Fruit fly (Drosophila melanogaster) whole organism, embryonic: ENCODE measurements around the gene mRpS31.

Experiments used
- Aef1 ChIP-seq: fragments of 200-800 bp; sonication (Bioruptor generic); IDR thresholded peaks from 3 replicates; pipeline ENCODE4 v1.3.6; 2022; ENCODE audit warnings: missing biosample characterization, missing genetic modification characterization
- BEAF-32 ChIP-seq: fragments of 200-800 bp; sonication (Bioruptor generic); optimal IDR thresholded peaks from 3 replicates; lab custom pipeline; 2017; ENCODE audit warnings: missing biosample characterization, missing genetic modification characterization, mild to moderate bottlenecking, moderate library complexity, missing genetic modification reagents
- C15 ChIP-seq: fragments of 200-800 bp; sonication (Bioruptor generic); IDR thresholded peaks from 3 replicates; pipeline ENCODE4 v1.3.6; 2022; ENCODE audit warnings: missing biosample characterization, missing genetic modification characterization
- CG10147 ChIP-seq: fragments of 200-800 bp; sonication (Bioruptor generic); optimal IDR thresholded peaks from 2 replicates; lab custom pipeline; 2019; ENCODE audit warnings: missing biosample characterization, mild to moderate bottlenecking, missing genetic modification characterization, moderate library complexity
- CG12744 ChIP-seq: fragments of 200-800 bp; sonication (Bioruptor generic); optimal IDR thresholded peaks from 2 replicates; lab custom pipeline; 2016; ENCODE audit warnings: missing biosample characterization, missing genetic modification characterization
- CG13287 ChIP-seq: fragments of 200-800 bp; sonication (Bioruptor generic); IDR thresholded peaks from 2 replicates; pipeline ENCODE4 v1.3.6; 2022; ENCODE audit warnings: missing biosample characterization, missing genetic modification characterization; ENCODE audit not compliant: partially characterized antibody
- CG14014 ChIP-seq: fragments of 200-800 bp; sonication (Bioruptor generic); IDR thresholded peaks from 2 replicates; pipeline ENCODE4 v1.3.6; 2022; ENCODE audit warnings: missing biosample characterization, missing genetic modification characterization
- CG15073 ChIP-seq: fragments of 200-800 bp; sonication (Bioruptor generic); optimal IDR thresholded peaks from 2 replicates; lab custom pipeline; 2016; ENCODE audit warnings: missing biosample characterization, missing genetic modification characterization
- CG18619 ChIP-seq: fragments of 200-800 bp; sonication (Bioruptor generic); optimal IDR thresholded peaks from 3 replicates; lab custom pipeline; 2017; ENCODE audit warnings: missing biosample characterization, mild to moderate bottlenecking, missing genetic modification characterization
- CG2129 ChIP-seq: fragments of 200-800 bp; sonication (Bioruptor generic); IDR thresholded peaks from 2 replicates; pipeline ENCODE4 v1.3.6; 2022; ENCODE audit warnings: missing biosample characterization, missing genetic modification characterization; ENCODE audit not compliant: partially characterized antibody
- CG30020 ChIP-seq: fragments of 200-800 bp; optimal IDR thresholded peaks from 2 replicates; lab custom pipeline; 2019; ENCODE audit warnings: missing biosample characterization, mild to moderate bottlenecking, missing genetic modification characterization, moderate library complexity
- CG31365 ChIP-seq: fragments of 200-800 bp; sonication (Bioruptor generic); optimal IDR thresholded peaks from 2 replicates; lab custom pipeline; 2018; ENCODE audit warnings: missing biosample characterization, mild to moderate bottlenecking, missing genetic modification characterization
- CG32772 ChIP-seq: fragments of 200-800 bp; sonication (Bioruptor generic); IDR thresholded peaks from 2 replicates; pipeline ENCODE4 v1.3.6; 2022; ENCODE audit warnings: missing biosample characterization, missing genetic modification characterization
- CG33213 ChIP-seq: fragments of 200-800 bp; sonication (Bioruptor generic); optimal IDR thresholded peaks from 3 replicates; lab custom pipeline; 2016; ENCODE audit warnings: missing biosample characterization, missing genetic modification characterization
- CG5245 ChIP-seq: fragments of 200-800 bp; sonication (Bioruptor generic); optimal IDR thresholded peaks from 3 replicates; lab custom pipeline; 2016; ENCODE audit warnings: missing biosample characterization, missing genetic modification characterization
- CG6791 ChIP-seq: fragments of 200-800 bp; sonication (Bioruptor generic); IDR thresholded peaks from 3 replicates; pipeline ENCODE4 v1.3.6; 2022; ENCODE audit warnings: missing biosample characterization, missing genetic modification characterization; ENCODE audit not compliant: partially characterized antibody
- CG7271 ChIP-seq: fragments of 200-800 bp; sonication (Bioruptor generic); optimal IDR thresholded peaks from 2 replicates; lab custom pipeline; 2018; ENCODE audit warnings: missing biosample characterization, mild to moderate bottlenecking, missing genetic modification characterization, moderate library complexity
- CG7987 ChIP-seq: fragments of 200-800 bp; sonication (Bioruptor generic); optimal IDR thresholded peaks from 2 replicates; lab custom pipeline; 2018; ENCODE audit warnings: missing biosample characterization, mild to moderate bottlenecking, missing genetic modification characterization, moderate library complexity
- CG8089 ChIP-seq: fragments of 200-800 bp; sonication (Bioruptor generic); optimal IDR thresholded peaks from 3 replicates; lab custom pipeline; 2016; ENCODE audit warnings: missing biosample characterization, missing genetic modification characterization
- CG8388 ChIP-seq: fragments of 200-800 bp; sonication (Bioruptor generic); optimal IDR thresholded peaks from 2 replicates; lab custom pipeline; 2019; ENCODE audit warnings: missing biosample characterization, mild to moderate bottlenecking, missing genetic modification characterization, moderate library complexity
- CG8944 ChIP-seq: fragments of 200-800 bp; sonication (Bioruptor generic); optimal IDR thresholded peaks from 3 replicates; lab custom pipeline; 2016; ENCODE audit warnings: missing biosample characterization, missing genetic modification characterization
- CHES-1-like ChIP-seq: fragments of 200-800 bp; sonication (Bioruptor generic); optimal IDR thresholded peaks from 2 replicates; lab custom pipeline; 2016; ENCODE audit warnings: missing biosample characterization, missing genetic modification characterization
- Dref ChIP-seq: fragments of 200-800 bp; sonication (Bioruptor generic); IDR thresholded peaks from 2 replicates; pipeline ENCODE4 v1.3.6; 2022; ENCODE audit warnings: missing biosample characterization, missing genetic modification characterization
- Drgx ChIP-seq: fragments of 200-800 bp; sonication (Bioruptor generic); IDR thresholded peaks from 2 replicates; pipeline ENCODE4 v1.3.6; 2022; ENCODE audit warnings: missing biosample characterization, missing genetic modification characterization
- E2f2 ChIP-seq: fragments of 200-800 bp; sonication (Bioruptor generic); IDR thresholded peaks from 2 replicates; pipeline ENCODE4 v1.3.6; 2022; ENCODE audit warnings: missing biosample characterization, missing genetic modification characterization
- ERR ChIP-seq: fragments of 200-800 bp; sonication (Bioruptor generic); optimal IDR thresholded peaks from 2 replicates; lab custom pipeline; 2016; ENCODE audit warnings: missing biosample characterization, missing genetic modification characterization
- Gsc ChIP-seq: fragments of 200-800 bp; sonication (Bioruptor generic); IDR thresholded peaks from 2 replicates; pipeline ENCODE4 v1.3.6; 2022; ENCODE audit warnings: missing biosample characterization, missing genetic modification characterization
- H15 ChIP-seq: fragments of 200-800 bp; sonication (Bioruptor generic); IDR thresholded peaks from 3 replicates; pipeline ENCODE4 v1.3.6; 2022; ENCODE audit warnings: missing biosample characterization, missing genetic modification characterization
- Hey ChIP-seq: fragments of 200-800 bp; sonication (Bioruptor generic); optimal IDR thresholded peaks from 3 replicates; lab custom pipeline; 2018; ENCODE audit warnings: missing biosample characterization, mild to moderate bottlenecking, missing genetic modification characterization
- Hr78 ChIP-seq, 2 experiments: fragments of 200-800 bp in 1 of 2; fragments of >200 bp in 1 of 2; sonication (Bioruptor generic) in 1 of 2; optimal IDR thresholded peaks; 2 replicates each; lab custom pipeline; 2017 to 2019; ENCODE audit warnings: missing biosample characterization in 2 of 2, missing genetic modification characterization in 2 of 2, mild to moderate bottlenecking in 1 of 2, moderate library complexity in 1 of 2
- Nf-YA ChIP-seq: fragments of 200-800 bp; sonication (Bioruptor generic); IDR thresholded peaks from 2 replicates; pipeline ENCODE4 v1.3.6; 2022; ENCODE audit warnings: missing biosample characterization, missing genetic modification characterization
- Ravus ChIP-seq: fragments of 200-800 bp; sonication (Bioruptor generic); IDR thresholded peaks from 2 replicates; pipeline ENCODE4 v1.3.6; 2022; ENCODE audit warnings: missing biosample characterization, missing genetic modification characterization
- Rx ChIP-seq: fragments of 200-800 bp; sonication (Bioruptor generic); IDR thresholded peaks from 2 replicates; pipeline ENCODE4 v1.3.6; 2022; ENCODE audit warnings: missing biosample characterization, missing genetic modification characterization
- Sin3A ChIP-seq: fragments of >200 bp; optimal IDR thresholded peaks from 2 replicates; lab custom pipeline; 2018
- Sox100B ChIP-seq: fragments of 200-800 bp; sonication (Bioruptor generic); optimal IDR thresholded peaks from 3 replicates; lab custom pipeline; 2018; ENCODE audit warnings: missing biosample characterization, mild to moderate bottlenecking, missing genetic modification characterization
- ac ChIP-seq: fragments of 200-800 bp; sonication (Bioruptor generic); optimal IDR thresholded peaks from 3 replicates; lab custom pipeline; 2017; ENCODE audit warnings: missing biosample characterization, mild to moderate bottlenecking, missing genetic modification characterization
- ash1 ChIP-seq: fragments of 200-800 bp; sonication (Bioruptor generic); optimal IDR thresholded peaks from 2 replicates; lab custom pipeline; 2018; ENCODE audit warnings: missing biosample characterization, mild to moderate bottlenecking, missing genetic modification characterization
- bsh ChIP-seq, 2 experiments: fragments of 200-800 bp; sonication (Bioruptor generic); optimal IDR thresholded peaks; 2 replicates each; lab custom pipeline; 2017 to 2018; ENCODE audit warnings: mild to moderate bottlenecking in 2 of 2, missing biosample characterization in 2 of 2, missing genetic modification characterization in 2 of 2, moderate library complexity in 1 of 2
- ewg ChIP-seq: fragments of 200-800 bp; sonication (Bioruptor generic); optimal IDR thresholded peaks from 3 replicates; lab custom pipeline; 2017; ENCODE audit warnings: mild to moderate bottlenecking, missing biosample characterization, missing genetic modification reagents, missing genetic modification characterization
- fd64A ChIP-seq: fragments of 200-800 bp; sonication (Bioruptor generic); optimal IDR thresholded peaks from 3 replicates; lab custom pipeline; 2018; ENCODE audit warnings: missing biosample characterization, mild to moderate bottlenecking, missing genetic modification characterization
- fu2 ChIP-seq: fragments of 200-800 bp; sonication (Bioruptor generic); optimal IDR thresholded peaks from 2 replicates; lab custom pipeline; 2016; ENCODE audit warnings: missing biosample characterization, missing genetic modification characterization
- maf-S ChIP-seq: fragments of 200-800 bp; sonication (Bioruptor generic); optimal IDR thresholded peaks from 2 replicates; lab custom pipeline; 2016; ENCODE audit warnings: missing biosample characterization, missing genetic modification characterization
- mam ChIP-seq: fragments of 200-800 bp; sonication (Bioruptor generic); optimal IDR thresholded peaks from 3 replicates; lab custom pipeline; 2016; ENCODE audit warnings: missing biosample characterization, missing genetic modification characterization
- mirr ChIP-seq: fragments of 200-800 bp; sonication (Bioruptor generic); optimal IDR thresholded peaks from 3 replicates; lab custom pipeline; 2018; ENCODE audit warnings: missing biosample characterization, mild to moderate bottlenecking, missing genetic modification characterization
- nau ChIP-seq: fragments of 200-800 bp; sonication (Bioruptor generic); optimal IDR thresholded peaks from 3 replicates; lab custom pipeline; 2017; ENCODE audit warnings: missing biosample characterization, mild to moderate bottlenecking, missing genetic modification characterization, missing genetic modification reagents
- prd ChIP-seq, 3 experiments: fragments of >200 bp in 2 of 3; fragments of 200-800 bp in 1 of 3; sonication (Bioruptor generic) in 1 of 3; optimal IDR thresholded peaks in 2 of 3; IDR thresholded peaks in 1 of 3; 2 replicates in 2 of 3; 3 replicates in 1 of 3; pipeline versions ENCODE4 v1.3.6 to Lab custom; 2017 to 2022; ENCODE audit warnings: missing biosample characterization in 1 of 3, missing genetic modification characterization in 1 of 3
- scrt ChIP-seq: fragments of 200-800 bp; sonication (Bioruptor generic); optimal IDR thresholded peaks from 2 replicates; lab custom pipeline; 2018; ENCODE audit warnings: missing biosample characterization, mild to moderate bottlenecking, missing genetic modification characterization, moderate library complexity
- sr ChIP-seq: fragments of 200-800 bp; sonication (Bioruptor generic); IDR thresholded peaks from 3 replicates; pipeline ENCODE4 v1.3.6; 2022; ENCODE audit warnings: missing biosample characterization, missing genetic modification characterization
- tap ChIP-seq: fragments of 200-800 bp; optimal IDR thresholded peaks from 3 replicates; lab custom pipeline; 2019; ENCODE audit warnings: missing biosample characterization, mild to moderate bottlenecking, missing genetic modification characterization, moderate library complexity
- wdn ChIP-seq: fragments of 200-800 bp; sonication (Bioruptor generic); IDR thresholded peaks from 2 replicates; pipeline ENCODE4 v1.3.6; 2022; ENCODE audit warnings: missing biosample characterization, missing genetic modification characterization

mRpS31 gene

dm6 chr3L:16001164-16001679 is 3.8 kb upstream of the mRpS31 start (continued):
- TF ChIP-seq CG8388 (GFP tag; lab: Kevin White, UChicago): peak; percentile 49
- no peak for TF ChIP-seq Sin3A (lab: Kevin White, UChicago)
- peak; percentile 57 for TF ChIP-seq CG33213
- TF ChIP-seq prd (optimal IDR thresholded peaks at IDR 0.05; lab: Kevin White, UChicago): no peak
- TF ChIP-seq prd (GFP tag; IDR thresholded peaks at IDR 0.05; lab: Robert Waterston, UW): peak; percentile 61
- TF ChIP-seq ewg (GFP tag; lab: Kevin White, UChicago): peak; percentile 40
- peak; percentile 87 for TF ChIP-seq scrt (GFP tag; lab: Kevin White, UChicago)
- no peak for TF ChIP-seq fd64A
- TF ChIP-seq Nf-YA (GFP tag; lab: Robert Waterston, UW): no peak
- peak; percentile 87 for TF ChIP-seq CHES-1-like (GFP tag; lab: Kevin White, UChicago)
- TF ChIP-seq fu2 (GFP tag; lab: Kevin White, UChicago): peak; percentile 80
- TF ChIP-seq CG18619: peak; percentile 80
- no peak for TF ChIP-seq CG6791
- no peak for TF ChIP-seq Rx (GFP tag; lab: Robert Waterston, UW)
- peak; percentile 58 for TF ChIP-seq Aef1 (GFP tag; lab: Robert Waterston, UW)
- peak; percentile 75 for TF ChIP-seq CG14014
- TF ChIP-seq C15 (GFP tag; lab: Robert Waterston, UW): 0 out of 3 replicates have a peak, but pooled peaks have one; percentile 58
- TF ChIP-seq sr (GFP tag; lab: Robert Waterston, UW): peak; percentile 97
- no peak for TF ChIP-seq Ravus
- TF ChIP-seq ash1 (GFP tag; lab: Kevin White, UChicago): peak; percentile 13
- TF ChIP-seq E2f2 (GFP tag; lab: Robert Waterston, UW): peak; percentile 57
- TF ChIP-seq maf-S (GFP tag; lab: Kevin White, UChicago): peak; percentile 77
- TF ChIP-seq BEAF-32: no peak
- no peak for TF ChIP-seq ac
- TF ChIP-seq CG31365 (tag; lab: Kevin White, UChicago): peak; percentile 45
- peak; percentile 69 for TF ChIP-seq CG12744 (GFP tag; lab: Kevin White, UChicago)
- TF ChIP-seq CG5245: peak; percentile 34
- peak; percentile 86 for TF ChIP-seq Drgx (GFP tag; lab: Robert Waterston, UW)
- TF ChIP-seq Sox100B (GFP tag; lab: Kevin White, UChicago): peak; percentile 49
- peak; percentile 58 for TF ChIP-seq nau (GFP tag; lab: Kevin White, UChicago)
- TF ChIP-seq mirr (GFP tag; lab: Kevin White, UChicago): peak; percentile 81
- TF ChIP-seq wdn (GFP tag; lab: Robert Waterston, UW): peak; percentile 38; the same call in 1 of the 2 replicates
- no peak for TF ChIP-seq CG7271
- peak; percentile 72 for TF ChIP-seq ERR (GFP tag; lab: Kevin White, UChicago)
- no peak for TF ChIP-seq CG2129 (GFP tag; lab: Robert Waterston, UW)
- peak in 1 of 2 experiments; percentile 35 for TF ChIP-seq bsh (GFP tag; optimal IDR thresholded peaks at IDR 0.05; lab: Kevin White, UChicago)
- TF ChIP-seq CG32772 (GFP tag; lab: Robert Waterston, UW): peak; percentile 62
- TF ChIP-seq Hr78 (GFP tag; optimal IDR thresholded peaks at IDR 0.05; lab: Kevin White, UChicago): peak in 1 of 2 experiments; percentile 33
- peak; percentile 74 for TF ChIP-seq CG10147
- TF ChIP-seq CG30020 (tag; lab: Kevin White, UChicago): no peak
- no peak for TF ChIP-seq Dref (GFP tag; lab: Robert Waterston, UW)
- no peak for TF ChIP-seq CG13287
- TF ChIP-seq CG8944 (GFP tag; lab: Kevin White, UChicago): peak; percentile 45
- no peak for TF ChIP-seq Gsc
- peak; percentile 58 for TF ChIP-seq tap
- peak; percentile 43; the same call in 1 of the 3 replicates for TF ChIP-seq H15 (GFP tag; lab: Robert Waterston, UW)
- no peak for TF ChIP-seq CG15073 (GFP tag; lab: Kevin White, UChicago)
- TF ChIP-seq mam: peak; percentile 90
- TF ChIP-seq CG8089 (GFP tag; lab: Kevin White, UChicago): peak; percentile 7
- peak; percentile 48 for TF ChIP-seq Hey (tag; lab: Kevin White, UChicago)
- no peak for TF ChIP-seq CG7987 (GFP tag; lab: Kevin White, UChicago)
